Worm (Caenorhabditis elegans) whole organism, L4 larva: ENCODE results near the gene F32D8.8.

Experiments used
- F10B5.3 ChIP-seq: sonication (generic microtip); optimal IDR thresholded peaks from 2 replicates; lab custom pipeline; 2016; ENCODE audit warnings: mild to moderate bottlenecking, missing genetic modification characterization, missing compliant biosample characterization
- F26F4.8 ChIP-seq: fragments of 200-800 bp; sonication (Bioruptor generic); conservative IDR thresholded peaks from 2 replicates; pipeline ENCODE4 v1.3.6; 2022; ENCODE audit warnings: missing genetic modification characterization, missing compliant biosample characterization
- F37D6.2 ChIP-seq: sonication (generic microtip); optimal IDR thresholded peaks from 2 replicates; lab custom pipeline; 2016; ENCODE audit warnings: mild to moderate bottlenecking, missing genetic modification characterization, missing compliant biosample characterization
- R02D3.7 ChIP-seq: fragments of 150-350 bp; sonication (generic microtip); optimal IDR thresholded peaks from 3 replicates; lab custom pipeline; 2014; ENCODE audit warnings: missing biosample characterization, missing genetic modification characterization
- T20F7.1 ChIP-seq: fragments of 200-800 bp; sonication (Bioruptor generic); optimal IDR thresholded peaks from 2 replicates; lab custom pipeline; 2018; ENCODE audit warnings: mild to moderate bottlenecking, missing genetic modification characterization, missing compliant biosample characterization
- T26A8.4 ChIP-seq: fragments of 200-800 bp; sonication (Bioruptor generic); IDR thresholded peaks from 2 replicates; pipeline ENCODE4 v1.3.6; 2022; ENCODE audit warnings: missing genetic modification characterization, missing compliant biosample characterization
- Y5F2A.4 ChIP-seq: fragments of 200-800 bp; sonication (Bioruptor generic); optimal IDR thresholded peaks from 2 replicates; lab custom pipeline; 2018; ENCODE audit warnings: mild to moderate bottlenecking, missing genetic modification characterization, missing compliant biosample characterization
- ZK337.2 ChIP-seq: fragments of 200-800 bp; sonication (Bioruptor generic); IDR thresholded peaks from 2 replicates; pipeline ENCODE4 v1.3.6; 2022; ENCODE audit warnings: missing genetic modification reagents, missing genetic modification characterization, missing compliant biosample characterization
- aly-2 ChIP-seq: sonication (generic microtip); optimal IDR thresholded peaks from 2 replicates; lab custom pipeline; 2018; ENCODE audit warnings: missing biosample characterization, missing genetic modification characterization
- ama-1 ChIP-seq: fragments of 150-350 bp; optimal IDR thresholded peaks from 2 replicates; lab custom pipeline; 2014; ENCODE audit warnings: inconsistent platforms, mixed read lengths
- attf-4 ChIP-seq: sonication (generic microtip); optimal IDR thresholded peaks from 3 replicates; lab custom pipeline; 2017; ENCODE audit warnings: missing biosample characterization, missing genetic modification characterization
- ceh-20 ChIP-seq: fragments of 200-800 bp; sonication (Bioruptor generic); IDR thresholded peaks from 2 replicates; pipeline ENCODE4 v1.3.6; 2022; ENCODE audit warnings: missing genetic modification reagents, missing genetic modification characterization, missing compliant biosample characterization
- ceh-28 ChIP-seq: fragments of 150-350 bp; optimal IDR thresholded peaks from 2 replicates; lab custom pipeline; 2014; ENCODE audit warnings: missing biosample characterization, missing genetic modification reagents, missing genetic modification characterization
- ces-1 ChIP-seq: fragments of 150-350 bp; sonication (generic microtip); optimal IDR thresholded peaks from 4 replicates; lab custom pipeline; 2014; ENCODE audit warnings: missing biosample characterization, missing genetic modification reagents, missing genetic modification characterization
- daf-16 ChIP-seq, 3 experiments: sonication (generic microtip); optimal IDR thresholded peaks; 2 replicates each; lab custom pipeline; 2016 to 2017; ENCODE audit warnings: missing genetic modification characterization in 3 of 3, missing genetic modification reagents in 3 of 3, mild to moderate bottlenecking in 2 of 3, missing compliant biosample characterization in 2 of 3, missing biosample characterization in 1 of 3, moderate library complexity in 1 of 3
- daf-19 ChIP-seq: fragments of 200-800 bp; sonication (Bioruptor generic); conservative IDR thresholded peaks from 2 replicates; pipeline ENCODE4 v1.3.6; 2022; ENCODE audit warnings: missing genetic modification characterization, missing compliant biosample characterization
- daf-8 ChIP-seq: fragments of 200-800 bp; sonication (Bioruptor generic); IDR thresholded peaks from 2 replicates; pipeline ENCODE4 v1.3.6; 2022; ENCODE audit warnings: missing genetic modification characterization, missing compliant biosample characterization
- dve-1 ChIP-seq: sonication (generic microtip); optimal IDR thresholded peaks from 2 replicates; lab custom pipeline; 2017; ENCODE audit warnings: antibody characterized with exemption, mild to moderate bottlenecking, missing genetic modification characterization, missing compliant biosample characterization; ENCODE audit not compliant: insufficient read depth
- fkh-10 ChIP-seq: fragments of 150-350 bp; optimal IDR thresholded peaks from 2 replicates; lab custom pipeline; 2014; ENCODE audit warnings: missing biosample characterization, missing genetic modification reagents, missing genetic modification characterization
- gei-8 ChIP-seq: fragments of 200-800 bp; sonication (Bioruptor generic); optimal IDR thresholded peaks from 2 replicates; lab custom pipeline; 2018; ENCODE audit warnings: mild to moderate bottlenecking, missing genetic modification characterization, missing compliant biosample characterization
- hif-1 ChIP-seq, 2 experiments: sonication (generic microtip); optimal IDR thresholded peaks; 2 replicates each; lab custom pipeline; 2016 to 2017; ENCODE audit warnings: missing compliant biosample characterization in 2 of 2, missing genetic modification characterization in 2 of 2, missing genetic modification reagents in 2 of 2, missing genotype in 2 of 2, mild to moderate bottlenecking in 1 of 2
- hlh-11 ChIP-seq: fragments of 200-800 bp; sonication (Bioruptor generic); optimal IDR thresholded peaks from 2 replicates; lab custom pipeline; 2018; ENCODE audit warnings: mild to moderate bottlenecking, missing genetic modification characterization, missing compliant biosample characterization
- lim-7 ChIP-seq: fragments of 200-800 bp; sonication (Bioruptor generic); IDR thresholded peaks from 2 replicates; pipeline ENCODE4 v1.3.6; 2022; ENCODE audit warnings: missing genetic modification characterization, missing compliant biosample characterization
- lsy-2 ChIP-seq, 2 experiments: fragments of 150-350 bp in 1 of 2; sonication (generic microtip) in 1 of 2; optimal IDR thresholded peaks; 2 replicates each; lab custom pipeline; 2014 to 2017; ENCODE audit warnings: missing biosample characterization in 2 of 2, missing genetic modification characterization in 2 of 2
- mdl-1 ChIP-seq, 2 experiments: fragments of 150-350 bp in 1 of 2; sonication (generic microtip) in 1 of 2; optimal IDR thresholded peaks; 2 replicates each; lab custom pipeline; 2014 to 2017; ENCODE audit warnings: missing biosample characterization in 2 of 2, missing genetic modification characterization in 2 of 2
- mep-1 ChIP-seq: fragments of 150-350 bp; sonication (generic microtip); optimal IDR thresholded peaks from 3 replicates; lab custom pipeline; 2014; ENCODE audit warnings: missing biosample characterization, missing genetic modification characterization
- mxl-2 ChIP-seq: fragments of 200-800 bp; sonication (Bioruptor generic); conservative IDR thresholded peaks from 2 replicates; pipeline ENCODE4 v1.3.6; 2022; ENCODE audit warnings: missing genetic modification reagents, missing genetic modification characterization, missing compliant biosample characterization
- nhr-10 ChIP-seq: fragments of 150-350 bp; optimal IDR thresholded peaks from 2 replicates; lab custom pipeline; 2014; ENCODE audit warnings: missing biosample characterization, missing genetic modification characterization
- nhr-102 ChIP-seq: sonication (generic microtip); optimal IDR thresholded peaks from 2 replicates; lab custom pipeline; 2016; ENCODE audit warnings: mild to moderate bottlenecking, missing genetic modification characterization, moderate library complexity, missing compliant biosample characterization
- nhr-111 ChIP-seq: fragments of 200-800 bp; sonication (Bioruptor generic); optimal IDR thresholded peaks from 2 replicates; lab custom pipeline; 2018; ENCODE audit warnings: mild to moderate bottlenecking, missing genetic modification characterization, missing compliant biosample characterization
- nhr-41 ChIP-seq: fragments of 200-800 bp; sonication (Bioruptor generic); IDR thresholded peaks from 2 replicates; pipeline ENCODE4 v1.3.6; 2022; ENCODE audit warnings: missing genetic modification reagents, missing genetic modification characterization, missing compliant biosample characterization
- nhr-42 ChIP-seq: fragments of 200-800 bp; sonication (Bioruptor generic); IDR thresholded peaks from 2 replicates; pipeline ENCODE4 v1.3.6; 2022; ENCODE audit warnings: missing genetic modification characterization, missing compliant biosample characterization
- pha-4 ChIP-seq, 2 experiments: fragments of 150-350 bp in 1 of 2; fragments of 200-800 bp in 1 of 2; sonication (Bioruptor generic) in 1 of 2; IDR thresholded peaks in 1 of 2; optimal IDR thresholded peaks in 1 of 2; 2 replicates each; pipeline versions ENCODE4 v1.3.6 to Lab custom; 2014 to 2022; ENCODE audit warnings: missing genetic modification characterization in 2 of 2, missing genetic modification reagents in 2 of 2, missing biosample characterization in 1 of 2, missing compliant biosample characterization in 1 of 2
- pqm-1 ChIP-seq: sonication (generic microtip); optimal IDR thresholded peaks from 2 replicates; lab custom pipeline; 2017; ENCODE audit warnings: missing biosample characterization, missing genetic modification characterization
- spr-1 ChIP-seq: sonication (generic microtip); optimal IDR thresholded peaks from 2 replicates; lab custom pipeline; 2016; ENCODE audit warnings: mild to moderate bottlenecking, missing genetic modification characterization, missing compliant biosample characterization
- spr-3 ChIP-seq: fragments of 200-800 bp; sonication (Bioruptor generic); optimal IDR thresholded peaks from 2 replicates; lab custom pipeline; 2018; ENCODE audit warnings: mild to moderate bottlenecking, missing genetic modification characterization, missing compliant biosample characterization
- tag-97 ChIP-seq: fragments of 200-800 bp; sonication (Bioruptor generic); IDR thresholded peaks from 2 replicates; pipeline ENCODE4 v1.3.6; 2022; ENCODE audit warnings: missing genetic modification characterization, missing compliant biosample characterization
- tra-1 ChIP-seq: fragments of 200-800 bp; sonication (Bioruptor generic); IDR thresholded peaks from 2 replicates; pipeline ENCODE4 v1.3.6; 2022; ENCODE audit warnings: missing genetic modification reagents, missing genetic modification characterization, missing compliant biosample characterization
- unc-130 ChIP-seq: sonication (generic microtip); optimal IDR thresholded peaks from 2 replicates; lab custom pipeline; 2016; ENCODE audit warnings: missing genetic modification reagents, missing genetic modification characterization, missing compliant biosample characterization
- unc-62 ChIP-seq, 3 experiments: fragments of 150-350 bp in 1 of 3; sonication (generic microtip); optimal IDR thresholded peaks in 2 of 3; peaks in 1 of 3; 1 replicate in 1 of 3; 2 replicates in 2 of 3; lab custom pipeline; 2014 to 2017; ENCODE audit warnings: missing biosample characterization in 3 of 3, missing genetic modification characterization in 3 of 3, missing genetic modification reagents in 3 of 3, missing genotype in 1 of 3
- zfp-2 ChIP-seq: sonication (generic microtip); optimal IDR thresholded peaks from 2 replicates; lab custom pipeline; 2016; ENCODE audit warnings: mild to moderate bottlenecking, missing genetic modification characterization, missing compliant biosample characterization
- zfp-3 ChIP-seq: fragments of 200-800 bp; sonication (Bioruptor generic); conservative IDR thresholded peaks from 2 replicates; pipeline ENCODE4 v1.3.6; 2022; ENCODE audit warnings: missing genetic modification reagents, missing genetic modification characterization, missing compliant biosample characterization
- ztf-7 ChIP-seq: fragments of 150-350 bp; optimal IDR thresholded peaks from 2 replicates; lab custom pipeline; 2014; ENCODE audit warnings: missing biosample characterization, missing genetic modification characterization

F32D8.8 gene

DNA sequence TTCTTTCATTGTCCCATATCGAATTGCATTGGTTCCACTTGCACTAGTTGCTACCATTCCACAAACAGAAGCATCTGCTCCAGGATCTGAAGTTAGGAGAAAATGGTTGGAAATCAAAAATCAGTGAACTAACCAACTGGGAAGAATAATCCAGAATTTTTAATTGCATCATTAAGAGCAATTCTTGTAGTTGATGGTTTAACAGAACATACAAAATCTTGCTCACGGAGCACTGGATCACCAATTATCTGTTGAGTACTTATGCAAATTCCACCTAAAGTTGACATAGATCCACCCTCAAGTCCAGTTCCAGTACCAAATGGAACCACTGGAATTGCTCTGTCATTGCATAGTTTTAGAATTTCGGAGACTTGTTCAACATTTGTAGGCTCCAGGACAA, 12.8 kb downstream of the F32D8.8 start:
- TF ChIP-seq T26A8.4 (no peak), ztf-7 (tag; lab: Kevin White, UChicago) (no peak), unc-62 (GFP tag; optimal IDR thresholded peaks at IDR 0.05 in 1 of 2; lab: Kevin White, UChicago) (peak in 1 of 2 experiments; percentile 90), unc-62 (tag; optimal IDR thresholded peaks at IDR 0.05; lab: Kevin White, UChicago) (no peak), spr-1 (tag; lab: Kevin White, UChicago) (no peak), nhr-102 (tag; lab: Kevin White, UChicago) (no peak)

- TF ChIP-seq daf-8 (no peak), mxl-2 (GFP tag; lab: Robert Waterston, UW) (no peak), unc-62 (GFP tag; optimal IDR thresholded peaks at IDR 0.05 in 1 of 2; lab: Kevin White, UChicago) (no peak), unc-62 (tag; optimal IDR thresholded peaks at IDR 0.05; lab: Kevin White, UChicago) (no peak)
Measured at ce11 chrV:10889036-10889435, 13.5 kb downstream of the F32D8.8 start, which contains the start of gene F32D8.11. Gene F32D8.11 (minus strand): TSS chrV:10889136.

- no peak for TF ChIP-seq lsy-2 (tag; optimal IDR thresholded peaks at IDR 0.05; lab: Kevin White, UChicago)
- peak; percentile 52 for TF ChIP-seq ama-1 (lab: Kevin White, UChicago)
- no peak for TF ChIP-seq daf-16 (GFP tag; optimal IDR thresholded peaks at IDR 0.05; lab: Kevin White, UChicago)
- TF ChIP-seq daf-16 (tag; optimal IDR thresholded peaks at IDR 0.05; lab: Kevin White, UChicago): peak; percentile 15
Measured at ce11 chrV:10888153-10888552, 14.4 kb downstream of the F32D8.8 start.

ce11 chrV:10887564-10887963, 15.0 kb downstream of the F32D8.8 start:
- TF ChIP-seq ZK337.2 (GFP tag; lab: Robert Waterston, UW) (no peak), pqm-1 (tag; lab: Kevin White, UChicago) (no peak), ces-1 (GFP tag; lab: Kevin White, UChicago) (no peak), dve-1 (tag; lab: Kevin White, UChicago) (peak; percentile 54), hif-1 (tag; optimal IDR thresholded peaks at IDR 0.05; lab: Kevin White, UChicago) (peak in 1 of 2 experiments; percentile 14), lim-7 (GFP tag; lab: Robert Waterston, UW) (no peak), pha-4 (GFP tag; IDR thresholded peaks at IDR 0.05; lab: Robert Waterston, UW) (no peak), pha-4 (tag; optimal IDR thresholded peaks at IDR 0.05; lab: Kevin White, UChicago) (no peak), Y5F2A.4 (GFP tag; lab: Kevin White, UChicago) (no peak), nhr-10 (no peak), nhr-41 (GFP tag; lab: Robert Waterston, UW) (no peak), F37D6.2 (tag; lab: Kevin White, UChicago) (no peak), aly-2 (tag; lab: Kevin White, UChicago) (no peak), R02D3.7 (tag; lab: Kevin White, UChicago) (no peak), tag-97 (no peak), ceh-28 (no peak), hlh-11 (tag; lab: Kevin White, UChicago) (no peak), fkh-10 (no peak), gei-8 (peak; percentile 61), unc-130 (no peak), ztf-7 (tag; lab: Kevin White, UChicago) (no peak), daf-19 (GFP tag; lab: Robert Waterston, UW) (no peak), tra-1 (GFP tag; lab: Robert Waterston, UW) (no peak), F26F4.8 (GFP tag; lab: Robert Waterston, UW) (no peak), nhr-111 (GFP tag; lab: Kevin White, UChicago) (no peak), attf-4 (tag; lab: Kevin White, UChicago) (no peak), nhr-42 (GFP tag; lab: Robert Waterston, UW) (no peak), mdl-1 (tag; optimal IDR thresholded peaks at IDR 0.05; lab: Kevin White, UChicago) (no peak), F10B5.3 (tag; lab: Kevin White, UChicago) (no peak), nhr-102 (tag; lab: Kevin White, UChicago) (peak; percentile 66), zfp-2 (tag; lab: Kevin White, UChicago) (no peak), ceh-20 (peak; percentile 64; the same call in 1 of the 2 replicates), T20F7.1 (GFP tag; lab: Kevin White, UChicago) (peak; percentile 31), spr-3 (GFP tag; lab: Kevin White, UChicago) (peak; percentile 17), mep-1 (tag; lab: Kevin White, UChicago) (no peak), zfp-3 (GFP tag; lab: Robert Waterston, UW) (peak; percentile 48; the same call in 1 of the 2 replicates)
